Fruit fly (Drosophila melanogaster): ENCODE results near the gene CG17325.

dm6 chr2L:18846843-18847242, 34.4 kb downstream of the CG17325 start:
- no peak for TF ChIP-seq tai (GFP tag; optimal IDR thresholded peaks at IDR 0.05)
- TF ChIP-seq Hr78 (GFP tag; optimal IDR thresholded peaks at IDR 0.05) = no peak
- no peak for TF ChIP-seq usp (GFP tag; optimal IDR thresholded peaks at IDR 0.05)

All from whole organism, wandering third instar larva.